Worm (Caenorhabditis elegans) whole organism, dauer: ENCODE results near the gene T19D12.5.

Experiments
- unc-62 ChIP-seq: sonication (generic microtip); optimal IDR thresholded peaks from 2 replicates; lab custom pipeline; 2017; ENCODE audit warnings: missing biosample characterization, missing genetic modification reagents, missing genetic modification characterization

T19D12.5 gene

ce11 chrII:6600973-6601372 is 35.1 kb downstream of the T19D12.5 start, which contains the start of gene vps-33.2:
TSS of gene vps-33.2 (plus strand) at chrII:6601216.
- no peak for TF ChIP-seq unc-62 (GFP tag; lab: Kevin White, UChicago)

DNA sequence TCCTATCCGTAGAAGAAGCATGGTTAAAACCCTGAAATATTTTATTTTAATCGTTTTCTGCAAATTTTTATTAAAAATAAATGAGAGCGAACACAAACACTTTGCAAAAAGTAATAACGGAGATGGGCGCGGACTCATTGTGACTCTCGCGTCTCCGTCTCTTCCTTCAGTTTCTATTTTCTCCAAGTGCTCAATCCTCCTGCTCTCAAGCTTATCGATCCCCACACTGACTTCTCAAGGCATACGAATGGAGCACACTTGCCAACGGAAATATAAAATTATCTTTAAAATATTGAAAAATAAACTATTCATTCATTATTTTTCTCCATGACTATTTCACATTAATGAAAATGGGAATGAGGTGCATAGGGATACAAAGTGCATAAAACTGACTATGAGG is 38.0 kb downstream of the T19D12.5 start, which contains the start of gene dnj-8:
TSS of gene dnj-8 (minus strand) at position 31 of the 400 bp plus-strand sequence.
- TF ChIP-seq unc-62 (GFP tag; lab: Kevin White, UChicago): no peak

ce11 chrII:6597507-6597906 is 38.5 kb downstream of the T19D12.5 start:
- no peak for TF ChIP-seq unc-62 (GFP tag; lab: Kevin White, UChicago)

DNA sequence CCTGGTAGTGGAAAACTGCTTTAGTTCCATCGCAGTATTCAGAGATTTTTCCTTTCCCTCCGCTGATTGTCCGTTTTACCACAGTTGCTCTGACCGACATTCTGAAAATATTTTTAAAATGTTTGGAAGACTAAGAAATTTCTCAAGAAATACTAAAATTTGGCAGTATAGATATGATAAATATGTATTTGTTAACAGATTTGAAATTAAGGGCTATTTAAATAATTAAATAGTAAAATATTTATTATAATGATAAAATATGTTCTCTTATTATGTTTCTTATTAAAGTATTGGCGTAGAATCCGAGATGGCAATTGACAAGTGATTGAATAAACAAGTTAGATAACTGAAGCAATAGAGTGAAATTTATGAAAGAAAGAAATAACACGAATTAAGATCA is 41.9 kb downstream of the T19D12.5 start, which contains the start of gene aipr-1:
TSS of gene aipr-1 (minus strand) at position 101 of the 400 bp plus-strand sequence.
- TF ChIP-seq unc-62 (GFP tag; lab: Kevin White, UChicago): no peak

ce11 chrII:6592251-6592650 is 43.8 kb downstream of the T19D12.5 start, which contains the start of gene C56C10.9:
TSS of gene C56C10.9 (minus strand) at chrII:6592351.
- TF ChIP-seq unc-62 (GFP tag; lab: Kevin White, UChicago): no peak

DNA sequence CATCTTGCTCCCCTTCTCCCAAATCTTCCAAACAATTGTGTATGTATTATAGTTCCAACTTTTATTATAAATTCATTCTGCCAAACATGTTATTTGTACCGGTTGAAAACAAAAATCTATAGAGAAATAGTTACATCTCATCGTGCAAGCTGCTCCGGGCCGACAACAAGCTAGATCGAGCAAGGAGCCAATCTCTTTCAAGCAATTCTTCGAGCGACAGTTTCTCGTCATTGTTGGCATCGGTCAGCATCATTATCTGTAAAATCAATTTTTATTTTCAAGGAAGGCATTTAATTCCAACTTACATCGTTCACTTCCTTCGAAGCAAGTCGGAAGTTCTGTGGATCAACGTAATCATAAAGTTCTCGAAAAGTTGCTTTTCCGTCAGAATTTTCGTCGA is 45.0 kb downstream of the T19D12.5 start:
- TF ChIP-seq unc-62 (GFP tag; lab: Kevin White, UChicago): no peak

DNA sequence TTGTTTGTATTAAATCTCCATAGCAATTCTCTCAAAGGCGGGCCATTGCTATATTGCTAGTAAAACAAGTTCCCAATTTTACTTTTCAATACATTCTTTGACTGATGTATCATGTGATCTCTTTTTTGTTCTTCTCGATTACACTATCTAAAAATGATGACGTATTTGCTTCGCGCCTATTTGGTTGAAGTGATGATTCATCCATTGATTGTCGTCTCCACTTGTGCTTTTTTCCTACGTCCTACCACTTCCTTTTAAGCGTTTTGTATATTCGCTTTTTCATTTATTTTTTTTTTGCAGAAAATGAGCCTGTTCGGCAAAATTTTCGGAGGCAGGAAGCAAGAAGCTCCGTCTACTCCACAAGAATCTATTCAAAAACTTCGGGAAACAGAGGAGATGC is 46.6 kb downstream of the T19D12.5 start, which contains the start of gene vps-32.1:
TSS of gene vps-32.1 (plus strand) at position 301 of the 400 bp plus-strand sequence.
- no peak for TF ChIP-seq unc-62 (GFP tag; lab: Kevin White, UChicago)

ce11 chrII:6588605-6589292 is 47.3 kb downstream of the T19D12.5 start, which contains the start of gene icd-1:
TSS of gene icd-1 (minus strand) at chrII:6588655.
- no peak for TF ChIP-seq unc-62 (GFP tag; lab: Kevin White, UChicago)

ce11 chrII:6587264-6587870 is 48.7 kb downstream of the T19D12.5 start, which contains the start of gene C56C10.7:
TSS of gene C56C10.7 (minus strand) at chrII:6587575.
- no peak for TF ChIP-seq unc-62 (GFP tag; lab: Kevin White, UChicago)
